Fruit fly (Drosophila melanogaster) whole organism, embryonic: ENCODE results near the gene CG14341.

ENCODE experiments used
- Atf3 ChIP-seq: fragments of 200-800 bp; sonication (Bioruptor generic); optimal IDR thresholded peaks from 3 replicates; lab custom pipeline; 2016; ENCODE audit warnings: missing biosample characterization, missing genetic modification characterization
- CG10147 ChIP-seq: fragments of 200-800 bp; sonication (Bioruptor generic); optimal IDR thresholded peaks from 2 replicates; lab custom pipeline; 2019; ENCODE audit warnings: missing biosample characterization, mild to moderate bottlenecking, missing genetic modification characterization, moderate library complexity
- CG10321 ChIP-seq: fragments of 200-800 bp; sonication (Bioruptor generic); IDR thresholded peaks from 2 replicates; pipeline ENCODE4 v1.3.6; 2022; ENCODE audit warnings: missing biosample characterization, missing genetic modification characterization
- CG10565 ChIP-seq: fragments of 200-800 bp; sonication (Bioruptor generic); optimal IDR thresholded peaks from 3 replicates; lab custom pipeline; 2016; ENCODE audit warnings: missing biosample characterization, mild to moderate bottlenecking, missing genetic modification characterization
- CG10959 ChIP-seq: fragments of 200-800 bp; sonication (Bioruptor generic); IDR thresholded peaks from 2 replicates; pipeline ENCODE4 v1.3.6; 2022; ENCODE audit warnings: missing biosample characterization, missing genetic modification characterization
- CG11085 ChIP-seq: fragments of 200-800 bp; sonication (Bioruptor generic); IDR thresholded peaks from 2 replicates; pipeline ENCODE4 v1.3.6; 2022; ENCODE audit warnings: missing biosample characterization, missing genetic modification characterization
- CG12104 ChIP-seq: fragments of 200-800 bp; sonication (Bioruptor generic); optimal IDR thresholded peaks from 3 replicates; lab custom pipeline; 2016; ENCODE audit warnings: missing biosample characterization, missing genetic modification characterization
- CG12236 ChIP-seq: fragments of 200-800 bp; sonication (Bioruptor generic); optimal IDR thresholded peaks from 2 replicates; lab custom pipeline; 2016; ENCODE audit warnings: missing biosample characterization, missing genetic modification characterization
- CG14710 ChIP-seq: fragments of 200-800 bp; sonication (Bioruptor generic); optimal IDR thresholded peaks from 3 replicates; lab custom pipeline; 2019; ENCODE audit warnings: missing biosample characterization, mild to moderate bottlenecking, missing genetic modification characterization, moderate library complexity
- CG18262 ChIP-seq: fragments of 200-800 bp; optimal IDR thresholded peaks from 3 replicates; lab custom pipeline; 2019; ENCODE audit warnings: missing biosample characterization, mild to moderate bottlenecking, missing genetic modification characterization, moderate library complexity
- CG18599 ChIP-seq: fragments of 200-800 bp; sonication (Bioruptor generic); optimal IDR thresholded peaks from 3 replicates; lab custom pipeline; 2017; ENCODE audit warnings: missing biosample characterization, missing genetic modification characterization, mild to moderate bottlenecking, moderate library complexity, missing genetic modification reagents
- CG31365 ChIP-seq: fragments of 200-800 bp; sonication (Bioruptor generic); optimal IDR thresholded peaks from 2 replicates; lab custom pipeline; 2018; ENCODE audit warnings: missing biosample characterization, mild to moderate bottlenecking, missing genetic modification characterization
- CG34224 ChIP-seq: fragments of 200-800 bp; sonication (Bioruptor generic); IDR thresholded peaks from 3 replicates; pipeline ENCODE4 v1.3.6; 2022; ENCODE audit warnings: missing biosample characterization, missing genetic modification characterization; ENCODE audit not compliant: partially characterized antibody
- CG4730 ChIP-seq: fragments of 200-800 bp; sonication (Bioruptor generic); IDR thresholded peaks from 2 replicates; pipeline ENCODE4 v1.3.6; 2022; ENCODE audit warnings: missing biosample characterization, missing genetic modification characterization
- CG4820 ChIP-seq: fragments of 200-800 bp; sonication (Bioruptor generic); optimal IDR thresholded peaks from 3 replicates; lab custom pipeline; 2016; ENCODE audit warnings: missing biosample characterization, missing genetic modification characterization
- CG6854 ChIP-seq: fragments of 200-800 bp; sonication (Bioruptor generic); optimal IDR thresholded peaks from 3 replicates; lab custom pipeline; 2017; ENCODE audit warnings: missing biosample characterization, mild to moderate bottlenecking, missing genetic modification characterization
- CG7357 ChIP-seq: fragments of 200-800 bp; sonication (Bioruptor generic); IDR thresholded peaks from 3 replicates; pipeline ENCODE4 v1.3.6; 2022; ENCODE audit warnings: missing biosample characterization, missing genetic modification characterization
- CG7786 ChIP-seq: fragments of 200-800 bp; sonication (Bioruptor generic); optimal IDR thresholded peaks from 2 replicates; lab custom pipeline; 2016; ENCODE audit warnings: missing biosample characterization, missing genetic modification characterization
- CG7928 ChIP-seq: fragments of 200-800 bp; sonication (Bioruptor generic); optimal IDR thresholded peaks from 2 replicates; lab custom pipeline; 2017; ENCODE audit warnings: missing biosample characterization, mild to moderate bottlenecking, missing genetic modification characterization
- CG8924 ChIP-seq: fragments of 200-800 bp; optimal IDR thresholded peaks from 3 replicates; lab custom pipeline; 2019; ENCODE audit warnings: missing biosample characterization, mild to moderate bottlenecking, missing genetic modification characterization, moderate library complexity
- CG8944 ChIP-seq: fragments of 200-800 bp; sonication (Bioruptor generic); optimal IDR thresholded peaks from 3 replicates; lab custom pipeline; 2016; ENCODE audit warnings: missing biosample characterization, missing genetic modification characterization
- CG9215 ChIP-seq: fragments of 200-800 bp; sonication (Bioruptor generic); IDR thresholded peaks from 2 replicates; pipeline ENCODE4 v1.3.6; 2022; ENCODE audit warnings: missing biosample characterization, missing genetic modification characterization
- CoRest ChIP-seq: fragments of 200-800 bp; sonication (Bioruptor generic); optimal IDR thresholded peaks from 3 replicates; lab custom pipeline; 2018; ENCODE audit warnings: missing biosample characterization, mild to moderate bottlenecking, missing genetic modification characterization, moderate library complexity
- Dfd ChIP-seq, 2 experiments: fragments of >200 bp; optimal IDR thresholded peaks; 2 replicates each; lab custom pipeline; 2017; ENCODE audit warnings: missing biosample characterization in 2 of 2, missing genetic modification characterization in 2 of 2
- Dp ChIP-seq: fragments of 200-800 bp; sonication (Bioruptor generic); optimal IDR thresholded peaks from 2 replicates; lab custom pipeline; 2018; ENCODE audit warnings: missing biosample characterization, mild to moderate bottlenecking, missing genetic modification characterization, moderate library complexity
- ERR ChIP-seq: fragments of 200-800 bp; sonication (Bioruptor generic); optimal IDR thresholded peaks from 2 replicates; lab custom pipeline; 2016; ENCODE audit warnings: missing biosample characterization, missing genetic modification characterization
- Elba2 ChIP-seq: fragments of 200-800 bp; sonication (Bioruptor generic); optimal IDR thresholded peaks from 3 replicates; lab custom pipeline; 2016; ENCODE audit warnings: missing biosample characterization, missing genetic modification characterization
- HHEX ChIP-seq: fragments of 200-800 bp; sonication (Bioruptor generic); optimal IDR thresholded peaks from 3 replicates; lab custom pipeline; 2017; ENCODE audit warnings: missing biosample characterization, mild to moderate bottlenecking, missing genetic modification characterization, missing genetic modification reagents
- HmgZ ChIP-seq: fragments of 200-800 bp; sonication (Bioruptor generic); optimal IDR thresholded peaks from 2 replicates; lab custom pipeline; 2018; ENCODE audit warnings: missing biosample characterization, mild to moderate bottlenecking, missing genetic modification characterization
- Hmr ChIP-seq: fragments of 200-800 bp; sonication (Bioruptor generic); optimal IDR thresholded peaks from 3 replicates; lab custom pipeline; 2017; ENCODE audit warnings: mild to moderate bottlenecking, missing biosample characterization, missing genetic modification reagents, missing genetic modification characterization
- Xbp1 ChIP-seq: fragments of 200-800 bp; sonication (Bioruptor generic); optimal IDR thresholded peaks from 3 replicates; lab custom pipeline; 2016; ENCODE audit warnings: missing biosample characterization, mild to moderate bottlenecking, missing genetic modification characterization
- YL-1 ChIP-seq: fragments of 200-800 bp; sonication (Bioruptor generic); optimal IDR thresholded peaks from 3 replicates; lab custom pipeline; 2017; ENCODE audit warnings: missing biosample characterization, mild to moderate bottlenecking, missing genetic modification characterization
- az2 ChIP-seq: fragments of 200-800 bp; sonication (Bioruptor generic); optimal IDR thresholded peaks from 3 replicates; lab custom pipeline; 2016; ENCODE audit warnings: missing biosample characterization, missing genetic modification characterization
- dm ChIP-seq: fragments of 200-800 bp; sonication (Bioruptor generic); optimal IDR thresholded peaks from 3 replicates; lab custom pipeline; 2016; ENCODE audit warnings: missing biosample characterization, missing genetic modification characterization
- esg ChIP-seq: fragments of 200-800 bp; sonication (Bioruptor generic); conservative IDR thresholded peaks from 2 replicates; pipeline ENCODE4 v1.3.6; 2022; ENCODE audit warnings: missing biosample characterization, missing genetic modification characterization
- fd3F ChIP-seq: fragments of 200-800 bp; sonication (Bioruptor generic); optimal IDR thresholded peaks from 2 replicates; lab custom pipeline; 2018; ENCODE audit warnings: missing biosample characterization, mild to moderate bottlenecking, missing genetic modification characterization, moderate library complexity
- gsb-n ChIP-seq: fragments of 200-800 bp; sonication (Bioruptor generic); optimal IDR thresholded peaks from 3 replicates; lab custom pipeline; 2018; ENCODE audit warnings: missing biosample characterization, mild to moderate bottlenecking, missing genetic modification characterization
- h ChIP-seq: fragments of >200 bp; optimal IDR thresholded peaks from 2 replicates; lab custom pipeline; 2017
- kay ChIP-seq: fragments of 200-800 bp; sonication (Bioruptor generic); optimal IDR thresholded peaks from 2 replicates; lab custom pipeline; 2016; ENCODE audit warnings: missing biosample characterization, missing genetic modification characterization
- mam ChIP-seq: fragments of 200-800 bp; sonication (Bioruptor generic); optimal IDR thresholded peaks from 3 replicates; lab custom pipeline; 2016; ENCODE audit warnings: missing biosample characterization, missing genetic modification characterization
- nau ChIP-seq: fragments of 200-800 bp; sonication (Bioruptor generic); optimal IDR thresholded peaks from 3 replicates; lab custom pipeline; 2017; ENCODE audit warnings: missing biosample characterization, mild to moderate bottlenecking, missing genetic modification characterization, missing genetic modification reagents
- nom ChIP-seq: fragments of 200-800 bp; sonication (Bioruptor generic); optimal IDR thresholded peaks from 2 replicates; lab custom pipeline; 2017; ENCODE audit warnings: missing biosample characterization, missing genetic modification characterization, mild to moderate bottlenecking, moderate library complexity, missing genetic modification reagents
- repo ChIP-seq: fragments of 200-800 bp; sonication (Bioruptor generic); optimal IDR thresholded peaks from 2 replicates; lab custom pipeline; 2016; ENCODE audit warnings: missing biosample characterization, missing genetic modification characterization
- row ChIP-seq: fragments of 200-800 bp; sonication (Bioruptor generic); IDR thresholded peaks from 3 replicates; pipeline ENCODE4 v1.3.6; 2022; ENCODE audit warnings: missing biosample characterization, missing genetic modification characterization
- sd ChIP-seq: fragments of 200-800 bp; sonication (Bioruptor generic); optimal IDR thresholded peaks from 3 replicates; lab custom pipeline; 2018; ENCODE audit warnings: missing biosample characterization, mild to moderate bottlenecking, missing genetic modification characterization, moderate library complexity
- sim ChIP-seq: fragments of 200-800 bp; sonication (Bioruptor generic); IDR thresholded peaks from 2 replicates; pipeline ENCODE4 v1.3.6; 2022; ENCODE audit warnings: missing biosample characterization, missing genetic modification characterization
- tio ChIP-seq: fragments of 200-800 bp; sonication (Bioruptor generic); optimal IDR thresholded peaks from 2 replicates; lab custom pipeline; 2017; ENCODE audit warnings: missing biosample characterization, missing genetic modification characterization, inconsistent platforms
- tup ChIP-seq: fragments of 200-800 bp; sonication (Bioruptor generic); optimal IDR thresholded peaks from 2 replicates; lab custom pipeline; 2016; ENCODE audit warnings: missing biosample characterization, mild to moderate bottlenecking, missing genetic modification characterization, moderate library complexity
- z ChIP-seq: fragments of 200-800 bp; sonication (Bioruptor generic); IDR thresholded peaks from 3 replicates; pipeline ENCODE4 v1.3.6; 2022; ENCODE audit warnings: missing biosample characterization, missing genetic modification characterization

The CG14341 gene

dm6 chr2L:1214465-1214864 lies 48.2 kb downstream of the CG14341 start (continued):
- TF ChIP-seq CG7786 (no peak), az2 (GFP tag; lab: Kevin White, UChicago) (peak; percentile 42), Xbp1 (GFP tag; lab: Kevin White, UChicago) (peak; percentile 48), tio (GFP tag; lab: Kevin White, UChicago) (no peak), CG14710 (peak; percentile 11), CG4820 (GFP tag; lab: Kevin White, UChicago) (peak; percentile 31), mam (GFP tag; lab: Kevin White, UChicago) (no peak), CG7928 (GFP tag; lab: Kevin White, UChicago) (no peak), nau (GFP tag; lab: Kevin White, UChicago) (no peak), tup (GFP tag; lab: Kevin White, UChicago) (no peak), z (GFP tag; lab: Robert Waterston, UW) (no peak), CG8944 (GFP tag; lab: Kevin White, UChicago) (no peak), Hmr (GFP tag; lab: Kevin White, UChicago) (peak; percentile 28), CG10321 (GFP tag; lab: Robert Waterston, UW) (no peak), CG11085 (GFP tag; lab: Robert Waterston, UW) (no peak), CG7357 (GFP tag; lab: Robert Waterston, UW) (no peak), HHEX (peak; percentile 14), esg (peak; percentile 55; the same call in 1 of the 2 replicates), Dfd (GFP tag; optimal IDR thresholded peaks at IDR 0.05; lab: Kevin White, UChicago) (no peak), CG12236 (GFP tag; lab: Kevin White, UChicago) (no peak), ERR (GFP tag; lab: Kevin White, UChicago) (no peak), row (GFP tag; lab: Robert Waterston, UW) (peak; percentile 61), gsb-n (tag; lab: Kevin White, UChicago) (peak; percentile 12), sd (tag; lab: Kevin White, UChicago) (no peak), CG12104 (GFP tag; lab: Kevin White, UChicago) (no peak), CG6854 (GFP tag; lab: Kevin White, UChicago) (no peak), CG4730 (peak; percentile 30; the same call in 1 of the 2 replicates), YL-1 (GFP tag; lab: Kevin White, UChicago) (no peak), CG9215 (GFP tag; lab: Robert Waterston, UW) (no peak), Atf3 (GFP tag; lab: Kevin White, UChicago) (no peak), CoRest (tag; lab: Kevin White, UChicago) (peak; percentile 32), fd3F (GFP tag; lab: Kevin White, UChicago) (no peak), h (no peak), Elba2 (GFP tag; lab: Kevin White, UChicago) (no peak), CG31365 (tag; lab: Kevin White, UChicago) (no peak), CG10959 (0 out of 2 replicates have a peak, but pooled peaks have one; percentile 9), HmgZ (peak; percentile 10), nom (no peak), CG10147 (no peak), CG8924 (peak; percentile 36), sim (GFP tag; lab: Robert Waterston, UW) (no peak), CG18262 (tag; lab: Kevin White, UChicago) (peak; percentile 34), CG10565 (no peak), kay (GFP tag; lab: Kevin White, UChicago) (no peak), Dp (GFP tag; lab: Kevin White, UChicago) (no peak), CG18599 (GFP tag; lab: Kevin White, UChicago) (peak; percentile 72), dm (no peak), CG34224 (GFP tag; lab: Robert Waterston, UW) (no peak), repo (GFP tag; lab: Kevin White, UChicago) (no peak)
